Worm (Caenorhabditis elegans) whole organism, late embryonic: ENCODE data around the gene Y67A10A.2.

ENCODE experiments used
- Y22D7AL.16 ChIP-seq: sonication (generic microtip); optimal IDR thresholded peaks from 2 replicates; lab custom pipeline; 2016; ENCODE audit warnings: missing genetic modification characterization, missing compliant biosample characterization
- ama-1 ChIP-seq: fragments of 150-350 bp; optimal IDR thresholded peaks from 2 replicates; lab custom pipeline; 2014
- ceh-14 ChIP-seq: sonication (generic microtip); optimal IDR thresholded peaks from 2 replicates; lab custom pipeline; 2016; ENCODE audit warnings: missing genotype, missing genetic modification characterization, missing compliant biosample characterization
- ceh-19 ChIP-seq: fragments of 200-800 bp; sonication (Bioruptor generic); optimal IDR thresholded peaks from 2 replicates; lab custom pipeline; 2018; ENCODE audit warnings: mild to moderate bottlenecking, missing genetic modification characterization, missing compliant biosample characterization
- ceh-22 ChIP-seq: sonication (generic microtip); optimal IDR thresholded peaks from 2 replicates; lab custom pipeline; 2017; ENCODE audit warnings: missing biosample characterization, missing genetic modification characterization
- che-1 ChIP-seq: sonication (generic microtip); optimal IDR thresholded peaks from 2 replicates; lab custom pipeline; 2016; ENCODE audit warnings: mild to moderate bottlenecking, missing genetic modification characterization, missing compliant biosample characterization
- dve-1 ChIP-seq: sonication (generic microtip); optimal IDR thresholded peaks from 2 replicates; lab custom pipeline; 2017; ENCODE audit warnings: antibody characterized with exemption, mild to moderate bottlenecking, missing genetic modification characterization, missing compliant biosample characterization
- elt-2 ChIP-seq: sonication (generic microtip); optimal IDR thresholded peaks from 2 replicates; lab custom pipeline; 2016; ENCODE audit warnings: missing genetic modification reagents, missing genetic modification characterization, missing compliant biosample characterization
- fax-1 ChIP-seq: sonication (generic microtip); optimal IDR thresholded peaks from 2 replicates; lab custom pipeline; 2016; ENCODE audit warnings: missing genotype, missing genetic modification characterization, missing compliant biosample characterization
- fkh-10 ChIP-seq: fragments of 150-350 bp; optimal IDR thresholded peaks from 2 replicates; lab custom pipeline; 2014; ENCODE audit warnings: missing biosample characterization, missing genetic modification reagents, missing genetic modification characterization
- gmeb-2 ChIP-seq: sonication (generic microtip); optimal IDR thresholded peaks from 2 replicates; lab custom pipeline; 2016; ENCODE audit warnings: missing genetic modification characterization, inconsistent platforms, missing compliant biosample characterization
- lin-11 ChIP-seq: fragments of 200-800 bp; sonication (Bioruptor generic); optimal IDR thresholded peaks from 2 replicates; lab custom pipeline; 2018; ENCODE audit warnings: mild to moderate bottlenecking, missing genetic modification characterization, missing compliant biosample characterization
- npax-4 ChIP-seq: sonication (generic microtip); optimal IDR thresholded peaks from 2 replicates; lab custom pipeline; 2016; ENCODE audit warnings: missing genetic modification characterization, missing compliant biosample characterization
- pat-9 ChIP-seq: fragments of 200-800 bp; sonication (Bioruptor generic); optimal IDR thresholded peaks from 2 replicates; lab custom pipeline; 2018; ENCODE audit warnings: mild to moderate bottlenecking, missing genetic modification characterization, moderate library complexity, missing compliant biosample characterization
- pax-1 ChIP-seq: fragments of 150-350 bp; optimal IDR thresholded peaks from 2 replicates; lab custom pipeline; 2014; ENCODE audit warnings: missing biosample characterization, missing genetic modification characterization
- pros-1 ChIP-seq: fragments of 150-350 bp; optimal IDR thresholded peaks from 2 replicates; lab custom pipeline; 2014; ENCODE audit warnings: missing biosample characterization, missing genetic modification reagents, missing genetic modification characterization
- sox-2 ChIP-seq: fragments of 200-800 bp; sonication (Bioruptor generic); IDR thresholded peaks from 2 replicates; pipeline ENCODE4 v1.3.6; 2022; ENCODE audit warnings: missing genetic modification reagents, missing genetic modification characterization, missing compliant biosample characterization
- tbx-2 ChIP-seq: sonication (generic microtip); optimal IDR thresholded peaks from 2 replicates; lab custom pipeline; 2016; ENCODE audit warnings: missing genetic modification characterization, missing compliant biosample characterization
- unc-3 ChIP-seq, 2 experiments: fragments of 200-800 bp in 1 of 2; sonication (Bioruptor generic) in 1 of 2; sonication (generic microtip) in 1 of 2; conservative IDR thresholded peaks in 1 of 2; optimal IDR thresholded peaks in 1 of 2; 2 replicates each; pipeline versions ENCODE4 v1.3.6 to Lab custom; 2016 to 2022; ENCODE audit warnings: missing compliant biosample characterization in 2 of 2, missing genetic modification characterization in 2 of 2, missing genetic modification reagents in 1 of 2
- unc-55 ChIP-seq: sonication (generic microtip); optimal IDR thresholded peaks from 2 replicates; lab custom pipeline; 2017; ENCODE audit warnings: missing biosample characterization, missing genetic modification reagents, missing genetic modification characterization

Gene Y67A10A.2

ce11 chrIV:14387766-14388553 is 50.1 kb downstream of the Y67A10A.2 start:
- no peak for TF ChIP-seq ceh-14
- TF ChIP-seq gmeb-2: no peak
- no peak for TF ChIP-seq unc-55 (GFP tag; lab: Kevin White, UChicago)
- TF ChIP-seq ama-1 (lab: Kevin White, UChicago): no peak
- TF ChIP-seq lin-11: no peak
- no peak for TF ChIP-seq che-1 (tag; lab: Kevin White, UChicago)
- TF ChIP-seq elt-2 (tag; lab: Kevin White, UChicago): no peak
- no peak for TF ChIP-seq pat-9 (tag; lab: Kevin White, UChicago)
- no peak for TF ChIP-seq pros-1 (tag; lab: Kevin White, UChicago)
- no peak for TF ChIP-seq npax-4 (tag; lab: Kevin White, UChicago)
- TF ChIP-seq sox-2: no peak
- no peak for TF ChIP-seq pax-1 (tag; lab: Kevin White, UChicago)
- TF ChIP-seq ceh-19 (GFP tag; lab: Kevin White, UChicago): no peak
- TF ChIP-seq tbx-2 (tag; lab: Kevin White, UChicago): no peak
- TF ChIP-seq Y22D7AL.16 (tag; lab: Kevin White, UChicago): no peak
- no peak for TF ChIP-seq fkh-10 (GFP tag; lab: Kevin White, UChicago)
- TF ChIP-seq dve-1 (tag; lab: Kevin White, UChicago): no peak
- no peak for TF ChIP-seq ceh-22
- TF ChIP-seq fax-1 (tag; lab: Kevin White, UChicago): no peak
- no peak for TF ChIP-seq unc-3 (GFP tag; conservative IDR thresholded peaks at IDR 0.05; lab: Robert Waterston, UW)
- TF ChIP-seq unc-3 (tag; optimal IDR thresholded peaks at IDR 0.05; lab: Kevin White, UChicago): no peak
